Fruit fly (Drosophila melanogaster) whole organism, embryonic: ENCODE results near the gene CG33281.

ENCODE experiments used
- Atf-2 ChIP-seq: fragments of 200-800 bp; sonication (Bioruptor generic); optimal IDR thresholded peaks from 2 replicates; lab custom pipeline; 2016; ENCODE audit warnings: missing biosample characterization, missing genetic modification characterization
- CG4730 ChIP-seq: fragments of 200-800 bp; sonication (Bioruptor generic); IDR thresholded peaks from 2 replicates; pipeline ENCODE4 v1.3.6; 2022; ENCODE audit warnings: missing biosample characterization, missing genetic modification characterization
- Jarid2 ChIP-seq: fragments of 200-800 bp; sonication (Bioruptor generic); optimal IDR thresholded peaks from 3 replicates; lab custom pipeline; 2017; ENCODE audit warnings: mild to moderate bottlenecking, missing biosample characterization, missing genetic modification reagents, missing genetic modification characterization
- NFAT ChIP-seq: fragments of 200-800 bp; sonication (Bioruptor generic); IDR thresholded peaks from 2 replicates; pipeline ENCODE4 v1.3.6; 2022; ENCODE audit warnings: missing biosample characterization, missing genetic modification characterization
- jigr1 ChIP-seq: fragments of 200-800 bp; sonication (Bioruptor generic); IDR thresholded peaks from 3 replicates; pipeline ENCODE4 v1.3.6; 2022; ENCODE audit warnings: missing biosample characterization, missing genetic modification characterization

DNA sequence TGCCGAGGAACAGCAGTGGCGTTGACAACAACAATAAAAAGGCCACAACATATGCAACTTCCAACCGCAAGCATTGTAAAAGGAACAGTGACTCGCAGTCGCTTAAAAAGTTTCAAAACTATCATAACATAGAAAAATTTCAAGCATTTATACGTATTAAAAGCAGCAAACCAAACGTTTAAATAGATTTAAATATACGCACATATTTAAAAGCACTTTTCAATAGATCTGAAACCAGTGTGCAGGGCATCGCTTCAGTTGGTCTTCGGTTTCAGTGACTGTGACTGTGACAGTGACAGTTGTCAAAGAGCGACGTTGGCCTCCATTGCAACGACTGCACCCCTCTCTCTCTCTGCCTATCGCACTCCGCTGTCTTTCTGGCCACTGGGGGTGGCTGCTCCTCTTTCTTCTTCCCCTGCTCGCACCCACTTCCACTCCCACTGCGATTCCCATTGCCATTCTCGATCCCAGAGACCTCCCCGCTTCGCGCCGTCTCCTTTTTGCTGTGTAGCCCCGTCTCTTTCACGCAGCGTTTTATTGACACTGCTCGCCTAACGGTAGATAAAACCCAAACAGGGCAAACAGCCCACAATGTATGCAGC, 24.2 kb downstream of the CG33281 start:
- TF ChIP-seq CG4730 (GFP tag; lab: Robert Waterston, UW) (peak; percentile 81), Atf-2 (GFP tag; lab: Kevin White, UChicago) (peak; percentile 63), Jarid2 (GFP tag; lab: Kevin White, UChicago) (peak; percentile 50), jigr1 (peak; percentile 87; the same call in 2 of the 3 replicates), NFAT (no peak)
